Worm (Caenorhabditis elegans) whole organism, young adult: ENCODE data around the gene vps-45.
A peak's percentile ranks its signal among the peaks of the same experiment; 100 is the strongest.

Experiments used
- B0019.2 ChIP-seq: fragments of 200-800 bp; sonication (Bioruptor generic); conservative IDR thresholded peaks from 2 replicates; pipeline ENCODE4 v1.3.6; 2022; ENCODE audit warnings: missing genetic modification reagents, missing genetic modification characterization, missing compliant biosample characterization
- B0035.1 ChIP-seq: sonication (generic microtip); optimal IDR thresholded peaks from 2 replicates; lab custom pipeline; 2016; ENCODE audit warnings: missing genetic modification characterization, mild to moderate bottlenecking, missing compliant biosample characterization, missing genotype, missing genetic modification reagents
- C06A6.2 ChIP-seq: fragments of 200-800 bp; sonication (Bioruptor generic); conservative IDR thresholded peaks from 2 replicates; pipeline ENCODE4 v1.3.6; 2022; ENCODE audit warnings: missing genetic modification characterization, missing compliant biosample characterization
- K12H6.12 ChIP-seq: fragments of 200-800 bp; sonication (Bioruptor generic); optimal IDR thresholded peaks from 2 replicates; lab custom pipeline; 2018; ENCODE audit warnings: mild to moderate bottlenecking, missing genetic modification characterization, missing compliant biosample characterization
- Y56A3A.18 ChIP-seq: fragments of 200-800 bp; sonication (Bioruptor generic); IDR thresholded peaks from 2 replicates; pipeline ENCODE4 v1.3.6; 2022; ENCODE audit warnings: missing genetic modification reagents, missing genetic modification characterization, missing compliant biosample characterization
- atf-7 ChIP-seq: sonication (generic microtip); optimal IDR thresholded peaks from 2 replicates; lab custom pipeline; 2017; ENCODE audit warnings: mild to moderate bottlenecking, missing genetic modification characterization, missing compliant biosample characterization
- cebp-1 ChIP-seq, 2 experiments: fragments of 200-800 bp in 1 of 2; sonication (Bioruptor generic) in 1 of 2; sonication (generic microtip) in 1 of 2; IDR thresholded peaks in 1 of 2; optimal IDR thresholded peaks in 1 of 2; 2 replicates each; pipeline versions ENCODE4 v1.3.6 to Lab custom; 2017 to 2022; ENCODE audit warnings: missing compliant biosample characterization in 2 of 2, missing genetic modification characterization in 2 of 2, mild to moderate bottlenecking in 1 of 2, missing genetic modification reagents in 1 of 2, moderate library complexity in 1 of 2
- ceh-100 ChIP-seq: fragments of 200-800 bp; sonication (Bioruptor generic); IDR thresholded peaks from 2 replicates; pipeline ENCODE4 v1.3.6; 2022; ENCODE audit warnings: missing genetic modification reagents, missing genetic modification characterization, missing compliant biosample characterization
- ceh-27 ChIP-seq: fragments of 200-800 bp; sonication (Bioruptor generic); optimal IDR thresholded peaks from 2 replicates; lab custom pipeline; 2018; ENCODE audit warnings: mild to moderate bottlenecking, missing genetic modification characterization, moderate library complexity, missing compliant biosample characterization
- chd-7 ChIP-seq: sonication (generic microtip); optimal IDR thresholded peaks from 2 replicates; lab custom pipeline; 2016; ENCODE audit warnings: mild to moderate bottlenecking, missing genetic modification characterization, moderate library complexity, missing compliant biosample characterization
- dox-1 ChIP-seq: fragments of 200-800 bp; sonication (Bioruptor generic); IDR thresholded peaks from 2 replicates; pipeline ENCODE4 v1.3.6; 2022; ENCODE audit warnings: missing genetic modification reagents, missing genetic modification characterization, missing compliant biosample characterization
- dpff-1 ChIP-seq: sonication (generic microtip); optimal IDR thresholded peaks from 2 replicates; lab custom pipeline; 2017; ENCODE audit warnings: mild to moderate bottlenecking, missing genetic modification characterization, missing compliant biosample characterization
- efl-1 ChIP-seq: fragments of 150-350 bp; optimal IDR thresholded peaks from 2 replicates; lab custom pipeline; 2014; ENCODE audit warnings: missing biosample characterization, missing genetic modification reagents, missing genetic modification characterization
- egrh-3 ChIP-seq: fragments of 200-800 bp; sonication (Bioruptor generic); IDR thresholded peaks from 2 replicates; pipeline ENCODE4 v1.3.6; 2022; ENCODE audit warnings: missing genetic modification reagents, missing genetic modification characterization, missing compliant biosample characterization
- ets-4 ChIP-seq: fragments of 200-800 bp; sonication (Bioruptor generic); optimal IDR thresholded peaks from 2 replicates; lab custom pipeline; 2018; ENCODE audit warnings: mild to moderate bottlenecking, missing genetic modification characterization, missing compliant biosample characterization
- fkh-3 ChIP-seq: sonication (generic microtip); optimal IDR thresholded peaks from 2 replicates; lab custom pipeline; 2016; ENCODE audit warnings: mild to moderate bottlenecking, missing genetic modification characterization, missing compliant biosample characterization
- gei-17 ChIP-seq: fragments of 200-800 bp; sonication (Bioruptor generic); optimal IDR thresholded peaks from 2 replicates; lab custom pipeline; 2018; ENCODE audit warnings: mild to moderate bottlenecking, missing genetic modification characterization, missing compliant biosample characterization
- hmg-1.2 ChIP-seq: fragments of 200-800 bp; sonication (Bioruptor generic); IDR thresholded peaks from 2 replicates; pipeline ENCODE4 v1.3.6; 2022; ENCODE audit warnings: missing genetic modification reagents, missing genetic modification characterization, missing compliant biosample characterization
- hmg-20 ChIP-seq: fragments of 200-800 bp; sonication (Bioruptor generic); IDR thresholded peaks from 2 replicates; pipeline ENCODE4 v1.3.6; 2022; ENCODE audit warnings: missing genetic modification reagents, missing genetic modification characterization, missing compliant biosample characterization
- lin-35 ChIP-seq, 3 experiments: fragments of 150-350 bp in 2 of 3; sonication (generic microtip) in 1 of 3; optimal IDR thresholded peaks; 2 replicates each; lab custom pipeline; 2014 to 2018; ENCODE audit warnings: missing biosample characterization in 3 of 3, missing genetic modification characterization in 3 of 3, missing genetic modification reagents in 3 of 3
- lin-40 ChIP-seq: sonication (generic microtip); optimal IDR thresholded peaks from 2 replicates; lab custom pipeline; 2016; ENCODE audit warnings: missing genetic modification characterization, mild to moderate bottlenecking, missing compliant biosample characterization, missing genotype, missing genetic modification reagents
- lin-54 ChIP-seq: fragments of 200-800 bp; sonication (Bioruptor generic); optimal IDR thresholded peaks from 2 replicates; lab custom pipeline; 2018; ENCODE audit warnings: mild to moderate bottlenecking, missing genetic modification characterization, missing compliant biosample characterization
- madf-10 ChIP-seq: sonication (generic microtip); optimal IDR thresholded peaks from 2 replicates; lab custom pipeline; 2016; ENCODE audit warnings: mild to moderate bottlenecking, missing genetic modification characterization, missing compliant biosample characterization
- madf-3 ChIP-seq: fragments of 200-800 bp; sonication (Bioruptor generic); IDR thresholded peaks from 2 replicates; pipeline ENCODE4 v1.3.6; 2022; ENCODE audit warnings: missing genetic modification reagents, missing genetic modification characterization, missing compliant biosample characterization
- mel-28 ChIP-seq: sonication (generic microtip); optimal IDR thresholded peaks from 2 replicates; lab custom pipeline; 2016; ENCODE audit warnings: borderline replicate concordance, mild to moderate bottlenecking, missing genetic modification characterization, missing compliant biosample characterization
- mes-4 ChIP-seq: sonication (generic microtip); optimal IDR thresholded peaks from 2 replicates; lab custom pipeline; 2016; ENCODE audit warnings: missing genotype, missing genetic modification characterization, missing compliant biosample characterization
- nhr-179 ChIP-seq: sonication (generic microtip); optimal IDR thresholded peaks from 2 replicates; lab custom pipeline; 2016; ENCODE audit warnings: mild to moderate bottlenecking, missing genetic modification characterization, missing compliant biosample characterization
- pbrm-1 ChIP-seq: fragments of 200-800 bp; sonication (Bioruptor generic); IDR thresholded peaks from 2 replicates; pipeline ENCODE4 v1.3.6; 2022; ENCODE audit warnings: missing genetic modification reagents, missing genetic modification characterization, missing compliant biosample characterization
- sea-2 ChIP-seq: fragments of 200-800 bp; sonication (Bioruptor generic); IDR thresholded peaks from 2 replicates; pipeline ENCODE4 v1.3.6; 2022; ENCODE audit warnings: missing genetic modification characterization, missing compliant biosample characterization
- snpc-1.1 ChIP-seq: sonication (generic microtip); optimal IDR thresholded peaks from 2 replicates; lab custom pipeline; 2017; ENCODE audit warnings: missing genetic modification characterization, mild to moderate bottlenecking, missing compliant biosample characterization, antibody characterized with exemption, moderate library complexity, missing genotype, missing genetic modification reagents; ENCODE audit not compliant: insufficient read depth
- snpc-4 ChIP-seq, 5 experiments: fragments of 150-350 bp in 1 of 5; sonication (generic microtip) in 4 of 5; optimal IDR thresholded peaks; 2 replicates each; lab custom pipeline; 2014 to 2018; ENCODE audit warnings: missing genetic modification characterization in 5 of 5, missing biosample characterization in 3 of 5, antibody characterized with exemption in 2 of 5, mild to moderate bottlenecking in 2 of 5, missing compliant biosample characterization in 2 of 5, missing genotype in 2 of 5, moderate library complexity in 2 of 5, missing genetic modification reagents in 1 of 5
- tbx-9 ChIP-seq: sonication (generic microtip); optimal IDR thresholded peaks from 2 replicates; lab custom pipeline; 2016; ENCODE audit warnings: borderline replicate concordance, missing genetic modification characterization, inconsistent platforms, missing compliant biosample characterization
- zfh-2 ChIP-seq: fragments of 200-800 bp; sonication (Bioruptor generic); conservative IDR thresholded peaks from 2 replicates; pipeline ENCODE4 v1.3.6; 2022; ENCODE audit warnings: missing genetic modification reagents, missing genetic modification characterization, missing compliant biosample characterization

Gene vps-45

ce11 chrX:1004037-1004436 lies 29.4 kb upstream of the vps-45 start, which contains the start of gene cutl-21:
cutl-21 (plus strand) TSS chrX:1004337.
- TF ChIP-seq snpc-4 (GFP tag; optimal IDR thresholded peaks at IDR 0.05; lab: Kevin White, UChicago) (no peak), snpc-4 (tag; optimal IDR thresholded peaks at IDR 0.05; lab: Kevin White, UChicago) (no peak), chd-7 (tag; lab: Kevin White, UChicago) (no peak), gei-17 (GFP tag; lab: Kevin White, UChicago) (no peak), mel-28 (tag; lab: Kevin White, UChicago) (no peak), hmg-20 (no peak), zfh-2 (GFP tag; lab: Robert Waterston, UW) (no peak), cebp-1 (GFP tag; IDR thresholded peaks at IDR 0.05; lab: Robert Waterston, UW) (no peak), cebp-1 (tag; optimal IDR thresholded peaks at IDR 0.05; lab: Kevin White, UChicago) (no peak), nhr-179 (no peak)

ce11 chrX:994678-995077 lies 20.0 kb upstream of the vps-45 start:
- TF ChIP-seq B0019.2 (no peak), lin-54 (no peak), sea-2 (GFP tag; lab: Robert Waterston, UW) (no peak)
- TF ChIP-seq, all 124 proteins: peak for 0

ce11 chrX:992650-993403 lies 18.2 kb upstream of the vps-45 start:
- peak in 1 of 3 experiments; percentile 40 for TF ChIP-seq lin-35 (GFP tag; optimal IDR thresholded peaks at IDR 0.05; lab: Kevin White, UChicago)
- TF ChIP-seq tbx-9 (tag; lab: Kevin White, UChicago): no peak
- TF ChIP-seq zfh-2 (GFP tag; lab: Robert Waterston, UW): peak; percentile 95
- TF ChIP-seq madf-10: peak; percentile 69
- TF ChIP-seq B0035.1: peak; percentile 20
- peak; percentile 53; the same call in 1 of the 2 replicates for TF ChIP-seq hmg-20
- TF ChIP-seq efl-1: no peak
- TF ChIP-seq pbrm-1 (GFP tag; lab: Robert Waterston, UW): 0 out of 2 replicates have a peak, but pooled peaks have one; percentile 14
- TF ChIP-seq ceh-27 (GFP tag; lab: Kevin White, UChicago): peak; percentile 43
- TF ChIP-seq hmg-1.2 (GFP tag; lab: Robert Waterston, UW): no peak
- TF ChIP-seq ets-4 (GFP tag; lab: Kevin White, UChicago): no peak
- TF ChIP-seq K12H6.12 (tag; lab: Kevin White, UChicago): peak; percentile 86
- no peak for TF ChIP-seq mes-4 (tag; lab: Kevin White, UChicago)
- TF ChIP-seq atf-7 (tag; lab: Kevin White, UChicago): peak; percentile 11
- TF ChIP-seq egrh-3 (GFP tag; lab: Robert Waterston, UW): peak; percentile 47; the same call in 1 of the 2 replicates
- no peak for TF ChIP-seq snpc-4 (GFP tag; optimal IDR thresholded peaks at IDR 0.05; lab: Kevin White, UChicago)
- peak in 2 of 4 experiments; percentile 37 to 41 for TF ChIP-seq snpc-4 (tag; optimal IDR thresholded peaks at IDR 0.05; lab: Kevin White, UChicago)
- TF ChIP-seq lin-40: peak; percentile 48
- TF ChIP-seq, all 124 proteins: peak for 12

- TF ChIP-seq tbx-9 (tag; lab: Kevin White, UChicago) (no peak), snpc-1.1 (tag; lab: Kevin White, UChicago) (no peak), madf-3 (GFP tag; lab: Robert Waterston, UW) (no peak), sea-2 (GFP tag; lab: Robert Waterston, UW) (no peak), Y56A3A.18 (GFP tag; lab: Robert Waterston, UW) (no peak), lin-54 (no peak), fkh-3 (tag; lab: Kevin White, UChicago) (no peak), dpff-1 (no peak), ceh-100 (GFP tag; lab: Robert Waterston, UW) (no peak), C06A6.2 (GFP tag; lab: Robert Waterston, UW) (no peak), dox-1 (no peak)
Measured at ce11 chrX:991274-991673, 16.6 kb upstream of the vps-45 start, which contains the start of the genes C09E10.3 and dgk-1. C09E10.3 (minus strand) TSS chrX:991374. dgk-1 (minus strand) TSS chrX:991456.
